Worm (Caenorhabditis elegans): ENCODE measurements around the gene F27E5.8.

The F27E5.8 gene

ce11 chrII:10127389-10127788, at the start of gene F27E5.8:
Gene F27E5.8, minus strand, starts transcription at chrII:10127489.
- TF ChIP-seq sem-4 (tag; optimal IDR thresholded peaks at IDR 0.05), result no peak
- no peak for TF ChIP-seq mab-5 (tag; optimal IDR thresholded peaks at IDR 0.05)
- TF ChIP-seq fos-1 (tag; optimal IDR thresholded peaks at IDR 0.05), result no peak
- TF ChIP-seq elt-3 (tag; optimal IDR thresholded peaks at IDR 0.05), result no peak
- no peak for TF ChIP-seq lin-11 (tag; optimal IDR thresholded peaks at IDR 0.05)
- no peak for TF ChIP-seq lin-39 (tag; optimal IDR thresholded peaks at IDR 0.05)
- TF ChIP-seq nhr-12 (tag; optimal IDR thresholded peaks at IDR 0.05), result no peak
- no peak for TF ChIP-seq snpc-4 (tag; optimal IDR thresholded peaks at IDR 0.05)
- TF ChIP-seq unc-62 (GFP tag; optimal IDR thresholded peaks at IDR 0.05), result no peak
- no peak for TF ChIP-seq nhr-23 (tag; optimal IDR thresholded peaks at IDR 0.05)
- TF ChIP-seq nhr-237 (tag; optimal IDR thresholded peaks at IDR 0.05), result no peak
- no peak for TF ChIP-seq lsy-2 (tag; optimal IDR thresholded peaks at IDR 0.05)
- TF ChIP-seq unc-55 (GFP tag; optimal IDR thresholded peaks at IDR 0.05), result no peak

ce11 chrII:10174338-10174737, 47.0 kb upstream of the F27E5.8 start, which contains the start of gene F33H1.4:
Gene F33H1.4, plus strand, starts transcription at chrII:10174648.
- TF ChIP-seq skn-1 (tag; optimal IDR thresholded peaks at IDR 0.05) (no peak), nhr-10 (tag; optimal IDR thresholded peaks at IDR 0.05) (no peak), lin-11 (tag; optimal IDR thresholded peaks at IDR 0.05) (peak; percentile 37), crh-2 (tag; optimal IDR thresholded peaks at IDR 0.05) (no peak), blmp-1 (tag; optimal IDR thresholded peaks at IDR 0.05; ENCODE audit: insufficient read depth) (peak; percentile 68), nhr-129 (tag; optimal IDR thresholded peaks at IDR 0.05) (peak; percentile 47), elt-3 (tag; optimal IDR thresholded peaks at IDR 0.05) (no peak), C34F6.9 (tag; optimal IDR thresholded peaks at IDR 0.05) (peak; percentile 76), nhr-23 (tag; optimal IDR thresholded peaks at IDR 0.05) (no peak), fos-1 (tag; optimal IDR thresholded peaks at IDR 0.05) (peak; percentile 38), ZK546.5 (tag; optimal IDR thresholded peaks at IDR 0.05) (no peak), sma-9 (GFP tag; optimal IDR thresholded peaks at IDR 0.05) (peak; percentile 48), sma-9 (tag; optimal IDR thresholded peaks at IDR 0.05) (no peak), lin-13 (GFP tag; optimal IDR thresholded peaks at IDR 0.05) (peak; percentile 98), lsy-2 (tag; optimal IDR thresholded peaks at IDR 0.05) (peak; percentile 61 to 96), nhr-21 (tag; optimal IDR thresholded peaks at IDR 0.05) (peak; percentile 44), unc-55 (GFP tag; optimal IDR thresholded peaks at IDR 0.05) (peak; percentile 71), sma-3 (GFP tag; optimal IDR thresholded peaks at IDR 0.05) (peak; percentile 24)

DNA sequence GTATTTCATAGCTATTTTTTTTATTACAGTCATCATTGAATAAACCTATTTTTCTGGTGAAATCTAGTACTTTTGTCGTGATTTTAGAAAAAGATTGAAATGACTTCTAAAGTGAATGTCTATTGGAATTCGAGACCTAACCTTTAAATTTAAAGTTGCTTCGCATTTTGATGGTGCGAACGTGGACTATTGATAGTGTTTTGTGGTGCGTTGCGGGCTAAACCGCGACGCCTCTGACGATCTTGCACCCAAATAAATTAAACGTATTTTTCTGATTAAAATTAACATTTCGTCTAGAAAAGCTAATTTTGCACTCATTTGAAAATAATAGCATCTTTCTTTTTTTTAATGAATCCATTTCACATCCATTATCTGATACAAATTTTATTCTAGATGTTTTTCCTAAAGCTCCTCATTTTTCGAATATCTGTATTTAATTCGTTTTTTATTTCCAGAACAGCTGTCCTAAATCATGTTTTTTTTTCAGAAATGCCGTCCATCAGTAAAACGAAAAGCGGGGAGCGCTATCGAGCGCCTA, 45.2 kb upstream of the F27E5.8 start, which contains the start of gene wbp-11:
TSS of gene wbp-11 (plus strand) at position 488 of the 538 bp plus-strand sequence.
- TF ChIP-seq elt-3 (tag; optimal IDR thresholded peaks at IDR 0.05) (no peak), nhr-23 (tag; optimal IDR thresholded peaks at IDR 0.05) (no peak), R02D3.7 (tag; optimal IDR thresholded peaks at IDR 0.05) (no peak), unc-55 (GFP tag; optimal IDR thresholded peaks at IDR 0.05) (peak; percentile 51), dmd-4 (tag; optimal IDR thresholded peaks at IDR 0.05) (no peak), C34F6.9 (tag; optimal IDR thresholded peaks at IDR 0.05) (peak; percentile 49), sem-4 (tag; optimal IDR thresholded peaks at IDR 0.05) (no peak), crh-2 (tag; optimal IDR thresholded peaks at IDR 0.05) (peak; percentile 16), lsy-2 (tag; optimal IDR thresholded peaks at IDR 0.05) (peak in 1 of 2 experiments; percentile 53), ZK546.5 (tag; optimal IDR thresholded peaks at IDR 0.05) (no peak), nhr-129 (tag; optimal IDR thresholded peaks at IDR 0.05) (peak; percentile 38), sma-9 (GFP tag; optimal IDR thresholded peaks at IDR 0.05) (peak; percentile 0), sma-9 (tag; optimal IDR thresholded peaks at IDR 0.05) (no peak), gmeb-1 (tag; optimal IDR thresholded peaks at IDR 0.05) (no peak), F13H6.1 (tag; optimal IDR thresholded peaks at IDR 0.05) (no peak), alr-1 (tag; optimal IDR thresholded peaks at IDR 0.05) (no peak), aly-2 (tag; optimal IDR thresholded peaks at IDR 0.05) (no peak), mab-5 (tag; optimal IDR thresholded peaks at IDR 0.05) (no peak), nhr-237 (tag; optimal IDR thresholded peaks at IDR 0.05) (no peak), nhr-11 (tag; optimal IDR thresholded peaks at IDR 0.05) (no peak), peb-1 (tag; optimal IDR thresholded peaks at IDR 0.05) (no peak)

ce11 chrII:10170837-10171318, 43.6 kb upstream of the F27E5.8 start, which contains the start of gene gpd-4:
Gene gpd-4, plus strand, starts transcription at chrII:10171268.
- TF ChIP-seq blmp-1 (tag; optimal IDR thresholded peaks at IDR 0.05; ENCODE audit: insufficient read depth) (no peak), alr-1 (tag; optimal IDR thresholded peaks at IDR 0.05) (no peak), snpc-4 (tag; optimal IDR thresholded peaks at IDR 0.05) (no peak), ZK546.5 (tag; optimal IDR thresholded peaks at IDR 0.05) (no peak), nhr-12 (tag; optimal IDR thresholded peaks at IDR 0.05) (no peak), nhr-21 (tag; optimal IDR thresholded peaks at IDR 0.05) (no peak), ztf-11 (tag; optimal IDR thresholded peaks at IDR 0.05) (no peak)
